Worm (Caenorhabditis elegans): ENCODE measurements around the gene nhr-58.

nhr-58 gene

DNA sequence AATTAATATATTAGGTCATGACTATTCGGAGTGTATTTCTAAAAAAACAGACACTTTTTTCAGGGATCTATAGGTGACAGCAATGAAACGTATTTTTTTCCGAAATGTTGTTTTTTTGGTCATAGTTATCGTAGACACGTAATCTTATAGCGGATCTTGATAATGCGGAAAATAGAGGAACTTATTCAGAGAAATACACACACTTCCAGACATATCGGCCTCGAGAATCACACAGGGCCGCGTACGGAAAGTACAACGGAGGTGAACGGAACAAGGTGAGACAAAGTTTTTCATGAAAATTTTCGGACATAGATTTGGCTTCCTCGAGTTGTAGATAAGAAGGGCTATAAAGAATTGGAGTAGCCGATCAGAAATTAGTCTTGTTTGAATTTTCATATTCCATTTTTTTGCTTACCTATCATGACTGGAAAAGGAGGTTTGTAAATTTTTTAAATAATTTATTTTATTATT, 7.0 kb downstream of the nhr-58 start, which contains the start of gene nhr-155 (continued):
- TF ChIP-seq B0035.1 (tag; optimal IDR thresholded peaks at IDR 0.05): no peak
- TF ChIP-seq ztf-18 (tag; optimal IDR thresholded peaks at IDR 0.05): no peak

DNA sequence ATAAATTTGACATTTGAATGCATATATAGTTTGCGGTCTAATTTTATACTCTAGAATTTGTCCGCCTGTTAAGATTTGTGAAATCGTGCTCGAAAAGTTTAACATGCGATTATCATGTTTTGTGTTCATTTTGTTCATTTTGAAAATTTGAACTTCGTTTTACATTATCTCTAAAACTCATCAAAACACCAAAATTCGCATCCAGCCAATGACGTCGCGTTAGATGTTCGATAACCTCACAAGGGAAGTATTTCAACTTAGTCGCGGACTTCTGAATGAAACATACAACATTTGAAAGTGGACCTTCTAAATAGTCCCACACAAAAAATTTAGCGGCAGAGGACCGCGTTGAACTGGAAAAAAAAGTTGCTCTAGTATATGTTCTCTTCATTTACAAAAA, 9.4 kb downstream of the nhr-58 start:
- no peak for TF ChIP-seq nfya-1 (tag; optimal IDR thresholded peaks at IDR 0.05; ENCODE audit: borderline replicate concordance, insufficient read depth)
- no peak for TF ChIP-seq dpff-1 (tag; optimal IDR thresholded peaks at IDR 0.05)
- no peak for TF ChIP-seq madf-3 (GFP tag; IDR thresholded peaks at IDR 0.05)
- no peak for TF ChIP-seq atf-7 (tag; optimal IDR thresholded peaks at IDR 0.05)
- TF ChIP-seq tbp1 (GFP tag; optimal IDR thresholded peaks at IDR 0.05): no peak
- TF ChIP-seq ceh-40 (GFP tag; IDR thresholded peaks at IDR 0.05): no peak
- no peak for TF ChIP-seq K11D2.4 (GFP tag; IDR thresholded peaks at IDR 0.05)
- TF ChIP-seq attf-3 (GFP tag; conservative IDR thresholded peaks at IDR 0.05): no peak
- no peak for TF ChIP-seq ceh-27 (GFP tag; optimal IDR thresholded peaks at IDR 0.05)

- TF ChIP-seq ztf-3 (GFP tag; optimal IDR thresholded peaks at IDR 0.05): no peak
- no peak for TF ChIP-seq pbrm-1 (GFP tag; IDR thresholded peaks at IDR 0.05)
- no peak for TF ChIP-seq sdz-38 (tag; optimal IDR thresholded peaks at IDR 0.05)
- no peak for TF ChIP-seq xnd-1 (tag; optimal IDR thresholded peaks at IDR 0.05)
- TF ChIP-seq atf-7 (tag; optimal IDR thresholded peaks at IDR 0.05): no peak
- TF ChIP-seq B0035.1 (tag; optimal IDR thresholded peaks at IDR 0.05): no peak
- no peak for TF ChIP-seq Y79H2A.3 (GFP tag; conservative IDR thresholded peaks at IDR 0.05)
- TF ChIP-seq F33H1.4 (GFP tag; IDR thresholded peaks at IDR 0.05): no peak
- TF ChIP-seq lin-54 (GFP tag; optimal IDR thresholded peaks at IDR 0.05): no peak
- no peak for TF ChIP-seq ets-4 (GFP tag; optimal IDR thresholded peaks at IDR 0.05)
- no peak for TF ChIP-seq K11D2.4 (GFP tag; IDR thresholded peaks at IDR 0.05)
- no peak for TF ChIP-seq cebp-1 (GFP tag; IDR thresholded peaks at IDR 0.05)
- TF ChIP-seq cebp-1 (tag; optimal IDR thresholded peaks at IDR 0.05): no peak
Observed at ce11 chrV:543169-543568, 11.1 kb downstream of the nhr-58 start, which contains the start of gene C14C6.3. C14C6.3 (plus strand) TSS chrV:543469.

- TF ChIP-seq pha-4 (tag; optimal IDR thresholded peaks at IDR 0.05) (no peak), zim-3 (tag; optimal IDR thresholded peaks at IDR 0.05) (no peak), attf-5 (GFP tag; optimal IDR thresholded peaks at IDR 0.05) (no peak), nhr-90 (tag; optimal IDR thresholded peaks at IDR 0.05) (no peak), nhr-80 (tag; optimal IDR thresholded peaks at IDR 0.05) (no peak), F52B5.7 (tag; optimal IDR thresholded peaks at IDR 0.05) (no peak), hsf-1 (GFP tag; IDR thresholded peaks at IDR 0.05) (no peak), lsl-1 (GFP tag; optimal IDR thresholded peaks at IDR 0.05) (no peak), egl-44 (GFP tag; IDR thresholded peaks at IDR 0.05) (no peak), nfya-2 (GFP tag; IDR thresholded peaks at IDR 0.05) (no peak), ceh-91 (GFP tag; IDR thresholded peaks at IDR 0.05) (no peak), mel-28 (tag; optimal IDR thresholded peaks at IDR 0.05; ENCODE audit: borderline replicate concordance) (no peak), bed-1 (GFP tag; IDR thresholded peaks at IDR 0.05) (no peak), B0261.1 (tag; optimal IDR thresholded peaks at IDR 0.05) (no peak), Y79H2A.3 (GFP tag; conservative IDR thresholded peaks at IDR 0.05) (no peak), F49E8.2 (tag; optimal IDR thresholded peaks at IDR 0.05; ENCODE audit: insufficient read depth) (no peak), K11D2.4 (GFP tag; IDR thresholded peaks at IDR 0.05) (no peak), D2030.7 (GFP tag; IDR thresholded peaks at IDR 0.05) (no peak), snpc-1.3 (tag; optimal IDR thresholded peaks at IDR 0.05; ENCODE audit: insufficient read depth) (no peak), nhr-120 (GFP tag; IDR thresholded peaks at IDR 0.05) (no peak)
Observed at ce11 chrV:547980-548379, 15.9 kb downstream of the nhr-58 start, which contains the start of gene C14C6.6. C14C6.6 (minus strand) TSS chrV:548080.
